Worm (Caenorhabditis elegans) whole organism, L4 larva: ENCODE measurements around the gene C16B8.2.
A peak's percentile ranks its signal among the peaks of the same experiment; 100 is the strongest.

ENCODE experiments used
- F44E2.7 ChIP-seq: fragments of 200-800 bp; sonication (Bioruptor generic); IDR thresholded peaks from 2 replicates; pipeline ENCODE4 v2.1.2; 2022; ENCODE audit warnings: missing genetic modification characterization, missing compliant biosample characterization
- Y5F2A.4 ChIP-seq: fragments of 200-800 bp; sonication (Bioruptor generic); optimal IDR thresholded peaks from 2 replicates; lab custom pipeline; 2018; ENCODE audit warnings: mild to moderate bottlenecking, missing genetic modification characterization, missing compliant biosample characterization
- Y75B8A.6 ChIP-seq: fragments of 200-800 bp; sonication (Bioruptor generic); IDR thresholded peaks from 2 replicates; pipeline ENCODE4 v1.3.6; 2022; ENCODE audit warnings: missing genetic modification reagents, missing genetic modification characterization, missing compliant biosample characterization
- ZK337.2 ChIP-seq: fragments of 200-800 bp; sonication (Bioruptor generic); IDR thresholded peaks from 2 replicates; pipeline ENCODE4 v1.3.6; 2022; ENCODE audit warnings: missing genetic modification reagents, missing genetic modification characterization, missing compliant biosample characterization
- ZK546.5 ChIP-seq, 2 experiments: sonication (generic microtip); optimal IDR thresholded peaks; 2 replicates each; lab custom pipeline; 2017; ENCODE audit warnings: missing biosample characterization in 2 of 2, missing genetic modification characterization in 2 of 2
- ama-1 ChIP-seq: fragments of 150-350 bp; optimal IDR thresholded peaks from 2 replicates; lab custom pipeline; 2014; ENCODE audit warnings: inconsistent platforms, mixed read lengths
- arid-1 ChIP-seq: fragments of 200-800 bp; sonication (Bioruptor generic); conservative IDR thresholded peaks from 2 replicates; pipeline ENCODE4 v1.3.6; 2022; ENCODE audit warnings: missing genetic modification reagents, missing genetic modification characterization, missing compliant biosample characterization
- attf-4 ChIP-seq: sonication (generic microtip); optimal IDR thresholded peaks from 3 replicates; lab custom pipeline; 2017; ENCODE audit warnings: missing biosample characterization, missing genetic modification characterization
- ceh-28 ChIP-seq: fragments of 150-350 bp; optimal IDR thresholded peaks from 2 replicates; lab custom pipeline; 2014; ENCODE audit warnings: missing biosample characterization, missing genetic modification reagents, missing genetic modification characterization
- ceh-82 ChIP-seq: sonication (generic microtip); optimal IDR thresholded peaks from 2 replicates; lab custom pipeline; 2017; ENCODE audit warnings: missing biosample characterization, missing genetic modification characterization
- cey-2 ChIP-seq: sonication (generic microtip); optimal IDR thresholded peaks from 3 replicates; lab custom pipeline; 2017; ENCODE audit warnings: missing genetic modification characterization, mild to moderate bottlenecking, missing compliant biosample characterization, antibody characterized with exemption, borderline replicate concordance; ENCODE audit not compliant: insufficient read depth
- ctbp-1 ChIP-seq: fragments of 200-800 bp; sonication (Bioruptor generic); IDR thresholded peaks from 2 replicates; pipeline ENCODE4 v1.3.6; 2022; ENCODE audit warnings: missing genetic modification reagents, missing genetic modification characterization, missing compliant biosample characterization
- daf-16 ChIP-seq, 3 experiments: sonication (generic microtip); optimal IDR thresholded peaks; 2 replicates each; lab custom pipeline; 2016 to 2017; ENCODE audit warnings: missing genetic modification characterization in 3 of 3, missing genetic modification reagents in 3 of 3, mild to moderate bottlenecking in 2 of 3, missing compliant biosample characterization in 2 of 3, missing biosample characterization in 1 of 3, moderate library complexity in 1 of 3
- dmd-6 ChIP-seq: fragments of 200-800 bp; sonication (Bioruptor generic); IDR thresholded peaks from 2 replicates; pipeline ENCODE4 v1.3.6; 2022; ENCODE audit warnings: missing genetic modification reagents, missing genetic modification characterization, missing compliant biosample characterization
- dve-1 ChIP-seq: sonication (generic microtip); optimal IDR thresholded peaks from 2 replicates; lab custom pipeline; 2017; ENCODE audit warnings: antibody characterized with exemption, mild to moderate bottlenecking, missing genetic modification characterization, missing compliant biosample characterization; ENCODE audit not compliant: insufficient read depth
- egl-27 ChIP-seq: sonication (generic microtip); optimal IDR thresholded peaks from 3 replicates; lab custom pipeline; 2017; ENCODE audit warnings: missing biosample characterization, missing genetic modification reagents, missing genetic modification characterization
- egl-43 ChIP-seq: fragments of 200-800 bp; sonication (Bioruptor generic); IDR thresholded peaks from 2 replicates; pipeline ENCODE4 v1.3.6; 2022; ENCODE audit warnings: missing genetic modification reagents, missing genetic modification characterization, missing compliant biosample characterization
- hlh-11 ChIP-seq: fragments of 200-800 bp; sonication (Bioruptor generic); optimal IDR thresholded peaks from 2 replicates; lab custom pipeline; 2018; ENCODE audit warnings: mild to moderate bottlenecking, missing genetic modification characterization, missing compliant biosample characterization
- hlh-30 ChIP-seq: sonication (generic microtip); optimal IDR thresholded peaks from 2 replicates; lab custom pipeline; 2017; ENCODE audit warnings: antibody characterized with exemption, mild to moderate bottlenecking, missing genetic modification characterization, missing compliant biosample characterization; ENCODE audit not compliant: insufficient read depth
- lin-1 ChIP-seq: fragments of 200-800 bp; sonication (Bioruptor generic); IDR thresholded peaks from 2 replicates; pipeline ENCODE4 v1.3.6; 2022; ENCODE audit warnings: missing genetic modification reagents, missing genetic modification characterization, missing compliant biosample characterization
- lin-29 ChIP-seq: fragments of 200-800 bp; sonication (Bioruptor generic); IDR thresholded peaks from 2 replicates; pipeline ENCODE4 v1.3.6; 2022; ENCODE audit warnings: missing genetic modification reagents, missing genetic modification characterization, missing compliant biosample characterization
- lin-39 ChIP-seq: fragments of 150-350 bp; optimal IDR thresholded peaks from 2 replicates; lab custom pipeline; 2014; ENCODE audit warnings: missing biosample characterization, missing genetic modification reagents, missing genetic modification characterization
- madf-9 ChIP-seq: fragments of 200-800 bp; sonication (Bioruptor generic); conservative IDR thresholded peaks from 2 replicates; pipeline ENCODE4 v1.3.6; 2022; ENCODE audit warnings: missing genetic modification reagents, missing genetic modification characterization, missing compliant biosample characterization
- mdt-29 ChIP-seq: fragments of 200-800 bp; sonication (Bioruptor generic); IDR thresholded peaks from 2 replicates; pipeline ENCODE4 v1.3.6; 2022; ENCODE audit warnings: missing genetic modification reagents, missing genetic modification characterization, missing compliant biosample characterization
- mep-1 ChIP-seq: fragments of 150-350 bp; sonication (generic microtip); optimal IDR thresholded peaks from 3 replicates; lab custom pipeline; 2014; ENCODE audit warnings: missing biosample characterization, missing genetic modification characterization
- mxl-2 ChIP-seq: fragments of 200-800 bp; sonication (Bioruptor generic); conservative IDR thresholded peaks from 2 replicates; pipeline ENCODE4 v1.3.6; 2022; ENCODE audit warnings: missing genetic modification reagents, missing genetic modification characterization, missing compliant biosample characterization
- mxl-3 ChIP-seq: fragments of 200-800 bp; sonication (Bioruptor generic); optimal IDR thresholded peaks from 2 replicates; lab custom pipeline; 2018; ENCODE audit warnings: mild to moderate bottlenecking, missing genetic modification characterization, missing compliant biosample characterization
- nhr-10 ChIP-seq: fragments of 150-350 bp; optimal IDR thresholded peaks from 2 replicates; lab custom pipeline; 2014; ENCODE audit warnings: missing biosample characterization, missing genetic modification characterization
- nhr-102 ChIP-seq: sonication (generic microtip); optimal IDR thresholded peaks from 2 replicates; lab custom pipeline; 2016; ENCODE audit warnings: mild to moderate bottlenecking, missing genetic modification characterization, moderate library complexity, missing compliant biosample characterization
- nhr-111 ChIP-seq: fragments of 200-800 bp; sonication (Bioruptor generic); optimal IDR thresholded peaks from 2 replicates; lab custom pipeline; 2018; ENCODE audit warnings: mild to moderate bottlenecking, missing genetic modification characterization, missing compliant biosample characterization
- nhr-28 ChIP-seq: fragments of 150-350 bp; optimal IDR thresholded peaks from 2 replicates; lab custom pipeline; 2014; ENCODE audit warnings: missing biosample characterization, missing genetic modification characterization
- nhr-41 ChIP-seq: fragments of 200-800 bp; sonication (Bioruptor generic); IDR thresholded peaks from 2 replicates; pipeline ENCODE4 v1.3.6; 2022; ENCODE audit warnings: missing genetic modification reagents, missing genetic modification characterization, missing compliant biosample characterization
- nhr-6 ChIP-seq: fragments of 150-350 bp; optimal IDR thresholded peaks from 2 replicates; lab custom pipeline; 2014; ENCODE audit warnings: missing biosample characterization, missing genetic modification characterization
- nhr-76 ChIP-seq: fragments of 150-350 bp; optimal IDR thresholded peaks from 2 replicates; lab custom pipeline; 2014; ENCODE audit warnings: missing biosample characterization, missing genetic modification characterization
- pqm-1 ChIP-seq: sonication (generic microtip); optimal IDR thresholded peaks from 2 replicates; lab custom pipeline; 2017; ENCODE audit warnings: missing biosample characterization, missing genetic modification characterization
- saeg-2 ChIP-seq: fragments of 200-800 bp; sonication (Bioruptor generic); IDR thresholded peaks from 2 replicates; pipeline ENCODE4 v1.3.6; 2022; ENCODE audit warnings: missing genetic modification reagents, missing genetic modification characterization, missing compliant biosample characterization
- set-16 ChIP-seq: fragments of 200-800 bp; sonication (Bioruptor generic); IDR thresholded peaks from 2 replicates; pipeline ENCODE4 v1.3.6; 2022; ENCODE audit warnings: missing genetic modification reagents, missing genetic modification characterization, missing compliant biosample characterization
- snpc-4 ChIP-seq: fragments of 150-350 bp; optimal IDR thresholded peaks from 2 replicates; lab custom pipeline; 2014; ENCODE audit warnings: missing biosample characterization, missing genetic modification characterization
- tra-1 ChIP-seq: fragments of 200-800 bp; sonication (Bioruptor generic); IDR thresholded peaks from 2 replicates; pipeline ENCODE4 v1.3.6; 2022; ENCODE audit warnings: missing genetic modification reagents, missing genetic modification characterization, missing compliant biosample characterization
- unc-130 ChIP-seq: sonication (generic microtip); optimal IDR thresholded peaks from 2 replicates; lab custom pipeline; 2016; ENCODE audit warnings: missing genetic modification reagents, missing genetic modification characterization, missing compliant biosample characterization
- unc-62 ChIP-seq, 3 experiments: fragments of 150-350 bp in 1 of 3; sonication (generic microtip); optimal IDR thresholded peaks in 2 of 3; peaks in 1 of 3; 1 replicate in 1 of 3; 2 replicates in 2 of 3; lab custom pipeline; 2014 to 2017; ENCODE audit warnings: missing biosample characterization in 3 of 3, missing genetic modification characterization in 3 of 3, missing genetic modification reagents in 3 of 3, missing genotype in 1 of 3
- vab-7 ChIP-seq: fragments of 200-800 bp; sonication (Bioruptor generic); IDR thresholded peaks from 2 replicates; pipeline ENCODE4 v1.3.6; 2022; ENCODE audit warnings: missing genetic modification reagents, missing genetic modification characterization, missing compliant biosample characterization
- zip-11 ChIP-seq: fragments of 200-800 bp; sonication (Bioruptor generic); IDR thresholded peaks from 2 replicates; pipeline ENCODE4 v1.3.6; 2022; ENCODE audit warnings: missing genetic modification characterization, missing compliant biosample characterization

Gene C16B8.2

ce11 chrX:3952737-3953136 lies 13.5 kb downstream of the C16B8.2 start (continued):
- TF ChIP-seq unc-62 (GFP tag; optimal IDR thresholded peaks at IDR 0.05 in 1 of 2; lab: Kevin White, UChicago) (peak in 1 of 2 experiments; percentile 85), unc-62 (tag; optimal IDR thresholded peaks at IDR 0.05; lab: Kevin White, UChicago) (no peak), nhr-41 (GFP tag; lab: Robert Waterston, UW) (no peak), ZK546.5 (tag; optimal IDR thresholded peaks at IDR 0.05; lab: Kevin White, UChicago) (no peak), nhr-76 (no peak), dve-1 (tag; lab: Kevin White, UChicago) (peak; percentile 82), zip-11 (GFP tag; lab: Robert Waterston, UW) (no peak)

ce11 chrX:3949763-3950162 lies 16.5 kb downstream of the C16B8.2 start:
- TF ChIP-seq madf-9 (GFP tag; lab: Robert Waterston, UW), result no peak

ce11 chrX:3949026-3949425 lies 17.2 kb downstream of the C16B8.2 start:
- peak; percentile 41 for TF ChIP-seq hlh-11 (tag; lab: Kevin White, UChicago)
- peak; percentile 37 for TF ChIP-seq dve-1 (tag; lab: Kevin White, UChicago)
- no peak for TF ChIP-seq attf-4 (tag; lab: Kevin White, UChicago)
- TF ChIP-seq daf-16 (GFP tag; optimal IDR thresholded peaks at IDR 0.05; lab: Kevin White, UChicago), result no peak
- peak; percentile 71 for TF ChIP-seq daf-16 (tag; optimal IDR thresholded peaks at IDR 0.05; lab: Kevin White, UChicago)
- TF ChIP-seq pqm-1 (tag; lab: Kevin White, UChicago), result peak; percentile 65
- TF ChIP-seq ama-1 (lab: Kevin White, UChicago), result no peak
- no peak for TF ChIP-seq Y75B8A.6 (GFP tag; lab: Robert Waterston, UW)
- peak; percentile 1 for TF ChIP-seq ceh-28 (tag; lab: Kevin White, UChicago)
- peak; percentile 40 for TF ChIP-seq nhr-28 (tag; lab: Kevin White, UChicago)
- no peak for TF ChIP-seq nhr-111 (GFP tag; lab: Kevin White, UChicago)
- 0 out of 2 replicates have a peak, but pooled peaks have one; percentile 43 for TF ChIP-seq tra-1 (GFP tag; lab: Robert Waterston, UW)
- peak; percentile 47 for TF ChIP-seq dmd-6 (GFP tag; lab: Robert Waterston, UW)
- TF ChIP-seq nhr-6 (tag; lab: Kevin White, UChicago), result no peak

ce11 chrX:3945681-3946080 lies 20.6 kb downstream of the C16B8.2 start:
- TF ChIP-seq cey-2 (no peak), dmd-6 (GFP tag; lab: Robert Waterston, UW) (peak; percentile 49), tra-1 (GFP tag; lab: Robert Waterston, UW) (no peak), hlh-30 (peak; percentile 64), mep-1 (tag; lab: Kevin White, UChicago) (peak; percentile 60), egl-27 (no peak), vab-7 (GFP tag; lab: Robert Waterston, UW) (peak; percentile 50; the same call in 1 of the 2 replicates), nhr-102 (peak; percentile 3), madf-9 (GFP tag; lab: Robert Waterston, UW) (no peak), nhr-28 (tag; lab: Kevin White, UChicago) (peak; percentile 28), Y5F2A.4 (GFP tag; lab: Kevin White, UChicago) (no peak), nhr-76 (no peak), pqm-1 (tag; lab: Kevin White, UChicago) (no peak), dve-1 (tag; lab: Kevin White, UChicago) (peak; percentile 29), saeg-2 (GFP tag; lab: Robert Waterston, UW) (no peak), ceh-82 (tag; lab: Kevin White, UChicago) (no peak), lin-1 (no peak), mdt-29 (GFP tag; lab: Robert Waterston, UW) (no peak), mxl-3 (GFP tag; lab: Kevin White, UChicago) (peak; percentile 59), ZK337.2 (GFP tag; lab: Robert Waterston, UW) (no peak), lin-29 (GFP tag; lab: Robert Waterston, UW) (no peak), arid-1 (GFP tag; lab: Robert Waterston, UW) (no peak), snpc-4 (tag; lab: Kevin White, UChicago) (no peak), lin-39 (no peak), mxl-2 (GFP tag; lab: Robert Waterston, UW) (no peak), unc-130 (no peak), nhr-10 (no peak), ctbp-1 (GFP tag; lab: Robert Waterston, UW) (0 out of 2 replicates have a peak, but pooled peaks have one; percentile 46), set-16 (GFP tag; lab: Robert Waterston, UW) (peak; percentile 83), egl-43 (GFP tag; lab: Robert Waterston, UW) (no peak; the same call in 1 of the 2 replicates), F44E2.7 (GFP tag; lab: Robert Waterston, UW) (no peak)
